Fruit fly (Drosophila melanogaster) whole organism, embryonic: ENCODE results near the gene CtBP.

Source experiments
- Antp ChIP-seq: fragments of 200-800 bp; sonication (Bioruptor generic); optimal IDR thresholded peaks from 3 replicates; lab custom pipeline; 2016; ENCODE audit warnings: missing biosample characterization, missing genetic modification characterization
- CG10209 ChIP-seq: fragments of 200-800 bp; sonication (Bioruptor generic); optimal IDR thresholded peaks from 3 replicates; lab custom pipeline; 2017; ENCODE audit warnings: missing biosample characterization, mild to moderate bottlenecking, missing genetic modification characterization, missing genetic modification reagents
- CG10321 ChIP-seq: fragments of 200-800 bp; sonication (Bioruptor generic); IDR thresholded peaks from 2 replicates; pipeline ENCODE4 v1.3.6; 2022; ENCODE audit warnings: missing biosample characterization, missing genetic modification characterization
- CG11456 ChIP-seq: fragments of 200-800 bp; sonication (Bioruptor generic); IDR thresholded peaks from 3 replicates; pipeline ENCODE4 v1.3.6; 2022; ENCODE audit warnings: missing biosample characterization, missing genetic modification characterization
- CG11723 ChIP-seq: fragments of 200-800 bp; sonication (Bioruptor generic); optimal IDR thresholded peaks from 2 replicates; lab custom pipeline; 2017; ENCODE audit warnings: missing biosample characterization, mild to moderate bottlenecking, missing genetic modification characterization
- CG13775 ChIP-seq: fragments of 200-800 bp; sonication (Bioruptor generic); optimal IDR thresholded peaks from 3 replicates; lab custom pipeline; 2017; ENCODE audit warnings: missing biosample characterization, mild to moderate bottlenecking, missing genetic modification characterization
- CG15479 ChIP-seq: fragments of 200-800 bp; sonication (Bioruptor generic); optimal IDR thresholded peaks from 3 replicates; lab custom pipeline; 2019; ENCODE audit warnings: missing biosample characterization, mild to moderate bottlenecking, missing genetic modification characterization, moderate library complexity
- CG1602 ChIP-seq: fragments of 200-800 bp; sonication (Bioruptor generic); optimal IDR thresholded peaks from 3 replicates; lab custom pipeline; 2016; ENCODE audit warnings: missing biosample characterization, missing genetic modification characterization
- CG17385 ChIP-seq: fragments of 200-800 bp; sonication (Bioruptor generic); optimal IDR thresholded peaks from 3 replicates; lab custom pipeline; 2018; ENCODE audit warnings: missing biosample characterization, mild to moderate bottlenecking, missing genetic modification characterization
- CG31224 ChIP-seq: fragments of 200-800 bp; sonication (Bioruptor generic); IDR thresholded peaks from 2 replicates; pipeline ENCODE4 v1.3.6; 2022; ENCODE audit warnings: missing biosample characterization, missing genetic modification characterization
- CG42726 ChIP-seq: fragments of 200-800 bp; sonication (Bioruptor generic); IDR thresholded peaks from 2 replicates; pipeline ENCODE4 v1.3.6; 2022; ENCODE audit warnings: missing biosample characterization, missing genetic modification characterization; ENCODE audit not compliant: partially characterized antibody
- CG4328 ChIP-seq: fragments of 200-800 bp; sonication (Bioruptor generic); optimal IDR thresholded peaks from 3 replicates; lab custom pipeline; 2017; ENCODE audit warnings: missing biosample characterization, missing genetic modification reagents, missing genetic modification characterization
- CG4820 ChIP-seq: fragments of 200-800 bp; sonication (Bioruptor generic); optimal IDR thresholded peaks from 3 replicates; lab custom pipeline; 2016; ENCODE audit warnings: missing biosample characterization, missing genetic modification characterization
- CG6654 ChIP-seq: fragments of 200-800 bp; sonication (Bioruptor generic); optimal IDR thresholded peaks from 2 replicates; lab custom pipeline; 2017; ENCODE audit warnings: missing biosample characterization, mild to moderate bottlenecking, missing genetic modification characterization
- CG8388 ChIP-seq: fragments of 200-800 bp; sonication (Bioruptor generic); optimal IDR thresholded peaks from 2 replicates; lab custom pipeline; 2019; ENCODE audit warnings: missing biosample characterization, mild to moderate bottlenecking, missing genetic modification characterization, moderate library complexity
- CkIIα-i1 ChIP-seq: fragments of 200-800 bp; sonication (Bioruptor generic); IDR thresholded peaks from 2 replicates; pipeline ENCODE4 v1.3.6; 2022; ENCODE audit warnings: missing biosample characterization, missing genetic modification characterization
- CrebB ChIP-seq: fragments of 200-800 bp; sonication (Bioruptor generic); optimal IDR thresholded peaks from 3 replicates; lab custom pipeline; 2018; ENCODE audit warnings: missing biosample characterization, mild to moderate bottlenecking, missing genetic modification characterization
- Deaf1 ChIP-seq: fragments of 200-800 bp; optimal IDR thresholded peaks from 3 replicates; lab custom pipeline; 2019; ENCODE audit warnings: missing biosample characterization, mild to moderate bottlenecking, missing genetic modification characterization, moderate library complexity
- E2f1 ChIP-seq: fragments of 200-800 bp; sonication (Bioruptor generic); IDR thresholded peaks from 2 replicates; pipeline ENCODE4 v1.3.6; 2022; ENCODE audit warnings: missing biosample characterization, missing genetic modification characterization
- Elba2 ChIP-seq: fragments of 200-800 bp; sonication (Bioruptor generic); optimal IDR thresholded peaks from 3 replicates; lab custom pipeline; 2016; ENCODE audit warnings: missing biosample characterization, missing genetic modification characterization
- H2.0 ChIP-seq: fragments of 200-800 bp; sonication (Bioruptor generic); IDR thresholded peaks from 2 replicates; pipeline ENCODE4 v1.3.6; 2022; ENCODE audit warnings: missing biosample characterization, missing genetic modification characterization
- HLHmδ ChIP-seq: fragments of 200-800 bp; sonication (Bioruptor generic); optimal IDR thresholded peaks from 2 replicates; lab custom pipeline; 2018; ENCODE audit warnings: missing biosample characterization, mild to moderate bottlenecking, missing genetic modification characterization, moderate library complexity
- Nf-YC ChIP-seq: fragments of 200-800 bp; optimal IDR thresholded peaks from 3 replicates; lab custom pipeline; 2019; ENCODE audit warnings: missing biosample characterization, mild to moderate bottlenecking, missing genetic modification characterization, moderate library complexity
- Poxn ChIP-seq: fragments of 200-800 bp; sonication (Bioruptor generic); IDR thresholded peaks from 2 replicates; pipeline ENCODE4 v1.3.6; 2022; ENCODE audit warnings: missing biosample characterization, missing genetic modification characterization
- Rx ChIP-seq: fragments of 200-800 bp; sonication (Bioruptor generic); IDR thresholded peaks from 2 replicates; pipeline ENCODE4 v1.3.6; 2022; ENCODE audit warnings: missing biosample characterization, missing genetic modification characterization
- Sin3A ChIP-seq: fragments of >200 bp; optimal IDR thresholded peaks from 2 replicates; lab custom pipeline; 2018
- Sry-δ ChIP-seq: fragments of 200-800 bp; sonication (Bioruptor generic); optimal IDR thresholded peaks from 2 replicates; lab custom pipeline; 2016; ENCODE audit warnings: missing biosample characterization, missing genetic modification characterization
- ac ChIP-seq: fragments of 200-800 bp; sonication (Bioruptor generic); optimal IDR thresholded peaks from 3 replicates; lab custom pipeline; 2017; ENCODE audit warnings: missing biosample characterization, mild to moderate bottlenecking, missing genetic modification characterization
- bigmax ChIP-seq: fragments of 200-800 bp; sonication (Bioruptor generic); optimal IDR thresholded peaks from 2 replicates; lab custom pipeline; 2018; ENCODE audit warnings: missing biosample characterization, mild to moderate bottlenecking, missing genetic modification characterization
- bowl ChIP-seq: fragments of 200-800 bp; sonication (Bioruptor generic); IDR thresholded peaks from 2 replicates; pipeline ENCODE4 v1.3.6; 2022; ENCODE audit warnings: missing biosample characterization, missing genetic modification characterization
- chn ChIP-seq: fragments of 200-800 bp; sonication (Bioruptor generic); optimal IDR thresholded peaks from 2 replicates; lab custom pipeline; 2016; ENCODE audit warnings: missing biosample characterization, missing genetic modification characterization
- crol ChIP-seq: fragments of 200-800 bp; sonication (Bioruptor generic); IDR thresholded peaks from 2 replicates; pipeline ENCODE4 v1.3.6; 2022; ENCODE audit warnings: missing biosample characterization, missing genetic modification characterization
- dati ChIP-seq: fragments of 200-800 bp; sonication (Bioruptor generic); IDR thresholded peaks from 2 replicates; pipeline ENCODE4 v1.3.6; 2022; ENCODE audit warnings: missing biosample characterization, missing genetic modification characterization
- dmrt99B ChIP-seq: fragments of 200-800 bp; sonication (Bioruptor generic); optimal IDR thresholded peaks from 2 replicates; lab custom pipeline; 2018; ENCODE audit warnings: missing biosample characterization, mild to moderate bottlenecking, missing genetic modification characterization, moderate library complexity
- dysf ChIP-seq: fragments of 200-800 bp; sonication (Bioruptor generic); IDR thresholded peaks from 3 replicates; pipeline ENCODE4 v1.3.6; 2022; ENCODE audit warnings: missing biosample characterization, missing genetic modification characterization
- eyg ChIP-seq: fragments of 200-800 bp; sonication (Bioruptor generic); optimal IDR thresholded peaks from 3 replicates; lab custom pipeline; 2016; ENCODE audit warnings: missing biosample characterization, missing genetic modification characterization
- fd3F ChIP-seq: fragments of 200-800 bp; sonication (Bioruptor generic); optimal IDR thresholded peaks from 2 replicates; lab custom pipeline; 2018; ENCODE audit warnings: missing biosample characterization, mild to moderate bottlenecking, missing genetic modification characterization, moderate library complexity
- hb ChIP-seq: fragments of 200-800 bp; sonication (Bioruptor generic); IDR thresholded peaks from 3 replicates; pipeline ENCODE4 v1.3.6; 2022; ENCODE audit warnings: missing biosample characterization, missing genetic modification characterization; ENCODE audit not compliant: partially characterized antibody
- jumu ChIP-seq: fragments of 200-800 bp; sonication (Bioruptor generic); optimal IDR thresholded peaks from 3 replicates; lab custom pipeline; 2016; ENCODE audit warnings: missing biosample characterization, missing genetic modification characterization
- lab ChIP-seq: fragments of 200-800 bp; sonication (Bioruptor generic); optimal IDR thresholded peaks from 3 replicates; lab custom pipeline; 2017; ENCODE audit warnings: missing biosample characterization, missing genetic modification characterization, mild to moderate bottlenecking, moderate library complexity, missing genetic modification reagents
- lilli ChIP-seq: fragments of 200-800 bp; sonication (Bioruptor generic); optimal IDR thresholded peaks from 3 replicates; lab custom pipeline; 2016; ENCODE audit warnings: missing biosample characterization, missing genetic modification characterization
- nau ChIP-seq: fragments of 200-800 bp; sonication (Bioruptor generic); optimal IDR thresholded peaks from 3 replicates; lab custom pipeline; 2017; ENCODE audit warnings: missing biosample characterization, mild to moderate bottlenecking, missing genetic modification characterization, missing genetic modification reagents
- odd ChIP-seq: fragments of 200-800 bp; sonication (Bioruptor generic); optimal IDR thresholded peaks from 2 replicates; lab custom pipeline; 2017; ENCODE audit warnings: missing biosample characterization, mild to moderate bottlenecking, missing genetic modification characterization
- pfk ChIP-seq: fragments of 200-800 bp; sonication (Bioruptor generic); optimal IDR thresholded peaks from 2 replicates; lab custom pipeline; 2018; ENCODE audit warnings: missing biosample characterization, mild to moderate bottlenecking, missing genetic modification characterization, moderate library complexity
- pum ChIP-seq: fragments of 200-800 bp; sonication (Bioruptor generic); optimal IDR thresholded peaks from 2 replicates; lab custom pipeline; 2016; ENCODE audit warnings: missing biosample characterization, missing genetic modification characterization
- row ChIP-seq: fragments of 200-800 bp; sonication (Bioruptor generic); IDR thresholded peaks from 3 replicates; pipeline ENCODE4 v1.3.6; 2022; ENCODE audit warnings: missing biosample characterization, missing genetic modification characterization
- salm ChIP-seq: fragments of 200-800 bp; sonication (Bioruptor generic); optimal IDR thresholded peaks from 2 replicates; lab custom pipeline; 2018; ENCODE audit warnings: missing biosample characterization, mild to moderate bottlenecking, missing genetic modification characterization
- sc ChIP-seq, 3 experiments: fragments of >200 bp in 2 of 3; fragments of 200-800 bp in 1 of 3; sonication (Bioruptor generic) in 1 of 3; optimal IDR thresholded peaks; 2 replicates in 2 of 3; 3 replicates in 1 of 3; lab custom pipeline; 2017; ENCODE audit warnings: mild to moderate bottlenecking in 1 of 3, missing biosample characterization in 1 of 3, missing genetic modification characterization in 1 of 3, missing genetic modification reagents in 1 of 3
- tio ChIP-seq: fragments of 200-800 bp; sonication (Bioruptor generic); optimal IDR thresholded peaks from 2 replicates; lab custom pipeline; 2017; ENCODE audit warnings: missing biosample characterization, missing genetic modification characterization, inconsistent platforms
- vnd ChIP-seq: fragments of 200-800 bp; sonication (Bioruptor generic); IDR thresholded peaks from 3 replicates; pipeline ENCODE4 v1.3.6; 2022; ENCODE audit warnings: missing biosample characterization, missing genetic modification characterization; ENCODE audit not compliant: partially characterized antibody

CtBP gene

dm6 chr3R:12997550-12998233 is 13.8 kb upstream of the CtBP start, which contains the start of the genes CG17327, CG44194 and CG7518 (continued):
- TF ChIP-seq bigmax (GFP tag; lab: Kevin White, UChicago) (no peak), chn (no peak), H2.0 (no peak), CrebB (no peak), E2f1 (no peak), Sin3A (lab: Kevin White, UChicago) (peak; percentile 51), CG17385 (GFP tag; lab: Kevin White, UChicago) (no peak), salm (tag; lab: Kevin White, UChicago) (no peak), CG1602 (GFP tag; lab: Kevin White, UChicago) (peak; percentile 11), CkIIα-i1 (GFP tag; lab: Robert Waterston, UW) (no peak), Poxn (GFP tag; lab: Robert Waterston, UW) (no peak), CG15479 (GFP tag; lab: Kevin White, UChicago) (no peak), hb (GFP tag; lab: Robert Waterston, UW) (no peak), Elba2 (no peak), dmrt99B (tag; lab: Kevin White, UChicago) (no peak), dati (GFP tag; lab: Robert Waterston, UW) (no peak), Rx (GFP tag; lab: Robert Waterston, UW) (no peak), CG10321 (GFP tag; lab: Robert Waterston, UW) (no peak), Nf-YC (tag; lab: Kevin White, UChicago) (no peak), odd (GFP tag; lab: Kevin White, UChicago) (no peak), CG8388 (GFP tag; lab: Kevin White, UChicago) (no peak), fd3F (no peak), crol (GFP tag; lab: Robert Waterston, UW) (no peak), CG31224 (GFP tag; lab: Robert Waterston, UW) (no peak), eyg (GFP tag; lab: Kevin White, UChicago) (no peak), HLHmδ (GFP tag; lab: Kevin White, UChicago) (no peak), CG42726 (GFP tag; lab: Robert Waterston, UW) (peak; percentile 51; the same call in 1 of the 2 replicates), jumu (no peak), CG13775 (GFP tag; lab: Kevin White, UChicago) (peak; percentile 50), nau (GFP tag; lab: Kevin White, UChicago) (no peak), pum (GFP tag; lab: Kevin White, UChicago) (peak; percentile 27), tio (GFP tag; lab: Kevin White, UChicago) (no peak), vnd (GFP tag; lab: Robert Waterston, UW) (no peak), ac (GFP tag; lab: Kevin White, UChicago) (no peak), CG4820 (no peak), bowl (GFP tag; lab: Robert Waterston, UW) (no peak), CG4328 (GFP tag; lab: Kevin White, UChicago) (no peak), CG11723 (GFP tag; lab: Kevin White, UChicago) (no peak), CG6654 (GFP tag; lab: Kevin White, UChicago) (no peak), lilli (GFP tag; lab: Kevin White, UChicago) (peak; percentile 30), lab (no peak), dysf (GFP tag; lab: Robert Waterston, UW) (no peak), CG11456 (GFP tag; lab: Robert Waterston, UW) (peak; percentile 25; the same call in 2 of the 3 replicates), CG10209 (no peak), row (peak; percentile 84), sc (optimal IDR thresholded peaks at IDR 0.05; lab: Kevin White, UChicago) (no peak), sc (GFP tag; optimal IDR thresholded peaks at IDR 0.05; lab: Kevin White, UChicago) (no peak), Sry-δ (GFP tag; lab: Kevin White, UChicago) (peak; percentile 60), Antp (GFP tag; lab: Kevin White, UChicago) (no peak), Deaf1 (tag; lab: Kevin White, UChicago) (no peak), pfk (GFP tag; lab: Kevin White, UChicago) (no peak)
